Worm (Caenorhabditis elegans): ENCODE measurements around the gene C04G2.10.

DNA sequence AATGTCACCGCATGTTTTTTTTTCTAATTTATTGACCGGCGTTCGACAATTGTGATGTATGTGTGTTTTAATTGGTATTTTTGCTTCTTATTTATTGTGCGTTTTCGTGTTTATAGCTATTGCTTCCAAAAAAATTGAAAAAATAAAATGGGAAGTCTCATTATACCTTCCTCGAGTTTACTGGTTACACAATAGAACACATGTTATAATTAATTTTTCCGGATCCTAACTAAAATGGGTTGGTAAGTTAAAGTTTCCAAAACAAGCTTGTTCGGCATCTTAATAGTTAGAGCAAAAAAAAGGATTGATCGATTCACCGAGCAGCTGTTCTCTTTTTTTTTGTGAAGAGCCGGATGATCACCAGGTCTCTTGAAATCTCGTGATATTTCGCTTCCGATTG lies 40.2 kb downstream of the C04G2.10 start, which contains the start of gene ttr-54:
- TF ChIP-seq C34B4.2 (tag; optimal IDR thresholded peaks at IDR 0.05) (no peak), nhr-76 (tag; optimal IDR thresholded peaks at IDR 0.05) (no peak)
